Worm (Caenorhabditis elegans): ENCODE results near the gene cup-5.
A peak's percentile ranks its signal among the peaks of the same experiment; 100 is the strongest.

DNA sequence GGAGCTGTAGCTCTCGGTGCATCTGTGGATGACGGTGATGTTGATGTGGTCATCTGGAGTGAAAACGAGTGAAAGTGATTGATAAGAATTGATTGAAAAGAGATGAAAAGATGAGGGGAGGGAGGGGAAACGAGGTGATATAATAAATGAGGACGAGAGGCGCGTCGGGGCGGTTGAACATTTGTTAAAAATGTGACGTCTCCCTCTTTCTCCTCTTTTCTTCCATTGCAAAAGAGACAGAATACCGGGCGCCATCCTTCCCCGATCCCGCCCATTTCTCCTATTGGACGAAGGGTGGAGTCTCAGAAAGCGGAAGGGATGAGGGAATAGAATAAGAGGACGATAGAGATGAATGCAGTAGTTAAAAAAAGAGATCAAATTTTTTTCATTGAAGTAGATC is 49.3 kb upstream of the cup-5 start:
- TF ChIP-seq nhr-67 (tag; optimal IDR thresholded peaks at IDR 0.05) (no peak), elt-3 (tag; optimal IDR thresholded peaks at IDR 0.05) (no peak), nhr-76 (tag; optimal IDR thresholded peaks at IDR 0.05) (no peak), elt-1 (tag; optimal IDR thresholded peaks at IDR 0.05) (peak; percentile 51), fkh-2 (tag; optimal IDR thresholded peaks at IDR 0.05) (no peak), zag-1 (tag; optimal IDR thresholded peaks at IDR 0.05) (no peak), ceh-82 (tag; optimal IDR thresholded peaks at IDR 0.05) (no peak), nhr-77 (tag; optimal IDR thresholded peaks at IDR 0.05) (no peak), pha-4 (tag; optimal IDR thresholded peaks at IDR 0.05) (no peak), unc-39 (tag; optimal IDR thresholded peaks at IDR 0.05) (no peak), nhr-28 (tag; optimal IDR thresholded peaks at IDR 0.05) (no peak), ZK546.5 (tag; optimal IDR thresholded peaks at IDR 0.05) (no peak)
